Fruit fly (Drosophila melanogaster) whole organism, embryonic: ENCODE results near the gene Tmtc4.

Source experiments
- CG12391 ChIP-seq: fragments of 200-800 bp; sonication (Bioruptor generic); optimal IDR thresholded peaks from 3 replicates; lab custom pipeline; 2018; ENCODE audit warnings: missing biosample characterization, mild to moderate bottlenecking, missing genetic modification characterization, moderate library complexity
- CG14965 ChIP-seq: fragments of 200-800 bp; sonication (Bioruptor generic); optimal IDR thresholded peaks from 2 replicates; lab custom pipeline; 2016; ENCODE audit warnings: missing biosample characterization, missing genetic modification characterization, borderline replicate concordance
- Fer2 ChIP-seq: fragments of 200-800 bp; sonication (Bioruptor generic); optimal IDR thresholded peaks from 2 replicates; lab custom pipeline; 2018; ENCODE audit warnings: missing biosample characterization, mild to moderate bottlenecking, missing genetic modification characterization, moderate library complexity
- repo ChIP-seq: fragments of 200-800 bp; sonication (Bioruptor generic); optimal IDR thresholded peaks from 2 replicates; lab custom pipeline; 2016; ENCODE audit warnings: missing biosample characterization, missing genetic modification characterization

- TF ChIP-seq Fer2 (tag; lab: Kevin White, UChicago): no peak
- no peak for TF ChIP-seq CG14965 (GFP tag; lab: Kevin White, UChicago)
- TF ChIP-seq repo (GFP tag; lab: Kevin White, UChicago): no peak
- no peak for TF ChIP-seq CG12391 (tag; lab: Kevin White, UChicago)
These were observed 30.3 kb upstream of the Tmtc4 start, which contains the start of gene ear for dm6 chr3R:15320747-15321085.
